Worm (Caenorhabditis elegans) whole organism, midembryonic: ENCODE measurements around the gene F58G1.3.

Source experiments
- T22C8.4 ChIP-seq: fragments of 200-800 bp; sonication (Bioruptor generic); IDR thresholded peaks from 2 replicates; pipeline ENCODE4 v1.3.6; 2022; ENCODE audit warnings: missing genetic modification characterization, missing compliant biosample characterization
- cog-1 ChIP-seq: sonication (generic microtip); optimal IDR thresholded peaks from 2 replicates; lab custom pipeline; 2016; ENCODE audit warnings: missing genetic modification characterization, missing compliant biosample characterization
- flt-1 ChIP-seq: fragments of 200-800 bp; sonication (Bioruptor generic); IDR thresholded peaks from 2 replicates; pipeline ENCODE4 v1.3.6; 2022; ENCODE audit warnings: missing genetic modification characterization, missing compliant biosample characterization
- klf-2 ChIP-seq: fragments of 200-800 bp; sonication (Bioruptor generic); conservative IDR thresholded peaks from 2 replicates; pipeline ENCODE4 v1.3.6; 2022; ENCODE audit warnings: missing genetic modification reagents, missing genetic modification characterization, missing compliant biosample characterization
- med-1 ChIP-seq: sonication (generic microtip); optimal IDR thresholded peaks from 2 replicates; lab custom pipeline; 2017; ENCODE audit warnings: missing genetic modification characterization, mild to moderate bottlenecking, missing compliant biosample characterization, antibody characterized with exemption, missing genetic modification reagents; ENCODE audit not compliant: insufficient read depth
- ref-1 ChIP-seq: fragments of 200-800 bp; sonication (Bioruptor generic); conservative IDR thresholded peaks from 2 replicates; pipeline ENCODE4 v1.3.6; 2022; ENCODE audit warnings: missing genetic modification reagents, missing genetic modification characterization, missing compliant biosample characterization
- tab-1 ChIP-seq: fragments of 200-800 bp; sonication (Bioruptor generic); IDR thresholded peaks from 2 replicates; pipeline ENCODE4 v1.3.6; 2022; ENCODE audit warnings: missing genetic modification characterization, missing compliant biosample characterization
- ztf-23 ChIP-seq: fragments of 200-800 bp; sonication (Bioruptor generic); IDR thresholded peaks from 2 replicates; pipeline ENCODE4 v1.3.6; 2022; ENCODE audit warnings: missing genetic modification reagents, missing genetic modification characterization, missing compliant biosample characterization
- ztf-29 ChIP-seq: fragments of 200-800 bp; sonication (Bioruptor generic); IDR thresholded peaks from 2 replicates; pipeline ENCODE4 v1.3.6; 2022; ENCODE audit warnings: missing genetic modification reagents, missing genetic modification characterization, missing compliant biosample characterization

The F58G1.3 gene

ce11 chrII:12928241-12928640 is at the start of gene F58G1.3:
F58G1.3 (minus strand) TSS chrII:12928341.
- no peak for TF ChIP-seq ref-1 (GFP tag; lab: Robert Waterston, UW)
- TF ChIP-seq med-1 (GFP tag; lab: Kevin White, UChicago), result no peak
- no peak for TF ChIP-seq klf-2 (GFP tag; lab: Robert Waterston, UW)
- TF ChIP-seq cog-1, result no peak
- TF ChIP-seq ztf-29 (GFP tag; lab: Robert Waterston, UW), result no peak

ce11 chrII:12969622-12970021 is 41.5 kb upstream of the F58G1.3 start, which contains the start of gene Y38F1A.4:
Y38F1A.4 (minus strand) TSS chrII:12969722.
- TF ChIP-seq T22C8.4 (no peak), flt-1 (GFP tag; lab: Robert Waterston, UW) (no peak), ztf-23 (GFP tag; lab: Robert Waterston, UW) (no peak), cog-1 (no peak), tab-1 (GFP tag; lab: Robert Waterston, UW) (no peak), ztf-29 (GFP tag; lab: Robert Waterston, UW) (no peak), med-1 (GFP tag; lab: Kevin White, UChicago) (no peak), klf-2 (GFP tag; lab: Robert Waterston, UW) (no peak), ref-1 (GFP tag; lab: Robert Waterston, UW) (no peak)

ce11 chrII:12968448-12968969 is 40.4 kb upstream of the F58G1.3 start:
- TF ChIP-seq ztf-29 (GFP tag; lab: Robert Waterston, UW), result no peak
- TF ChIP-seq ref-1 (GFP tag; lab: Robert Waterston, UW), result no peak
- TF ChIP-seq T22C8.4, result no peak
- TF ChIP-seq ztf-23 (GFP tag; lab: Robert Waterston, UW), result no peak
- TF ChIP-seq tab-1 (GFP tag; lab: Robert Waterston, UW), result no peak
- no peak for TF ChIP-seq med-1 (GFP tag; lab: Kevin White, UChicago)
- no peak for TF ChIP-seq klf-2 (GFP tag; lab: Robert Waterston, UW)
- TF ChIP-seq cog-1, result no peak
- TF ChIP-seq flt-1 (GFP tag; lab: Robert Waterston, UW), result no peak

ce11 chrII:12966274-12966673 is 38.1 kb upstream of the F58G1.3 start:
- no peak for TF ChIP-seq cog-1
- TF ChIP-seq med-1 (GFP tag; lab: Kevin White, UChicago), result no peak
- TF ChIP-seq ztf-23 (GFP tag; lab: Robert Waterston, UW), result no peak
- no peak for TF ChIP-seq ztf-29 (GFP tag; lab: Robert Waterston, UW)
- no peak for TF ChIP-seq T22C8.4
- no peak for TF ChIP-seq flt-1 (GFP tag; lab: Robert Waterston, UW)
- no peak for TF ChIP-seq ref-1 (GFP tag; lab: Robert Waterston, UW)
- TF ChIP-seq klf-2 (GFP tag; lab: Robert Waterston, UW), result no peak
- TF ChIP-seq tab-1 (GFP tag; lab: Robert Waterston, UW), result no peak

ce11 chrII:12965589-12965988 is 37.4 kb upstream of the F58G1.3 start:
- TF ChIP-seq cog-1 (no peak), tab-1 (GFP tag; lab: Robert Waterston, UW) (no peak), ref-1 (GFP tag; lab: Robert Waterston, UW) (no peak), T22C8.4 (no peak), med-1 (GFP tag; lab: Kevin White, UChicago) (no peak), ztf-29 (GFP tag; lab: Robert Waterston, UW) (no peak), ztf-23 (GFP tag; lab: Robert Waterston, UW) (no peak), flt-1 (GFP tag; lab: Robert Waterston, UW) (no peak), klf-2 (GFP tag; lab: Robert Waterston, UW) (no peak)

- TF ChIP-seq ztf-29 (GFP tag; lab: Robert Waterston, UW) (no peak), med-1 (GFP tag; lab: Kevin White, UChicago) (no peak), flt-1 (GFP tag; lab: Robert Waterston, UW) (no peak), tab-1 (GFP tag; lab: Robert Waterston, UW) (no peak), ref-1 (GFP tag; lab: Robert Waterston, UW) (no peak), klf-2 (GFP tag; lab: Robert Waterston, UW) (no peak), cog-1 (no peak), ztf-23 (GFP tag; lab: Robert Waterston, UW) (no peak), T22C8.4 (no peak)
Measured at ce11 chrII:12965538-12965588, 37.2 kb upstream of the F58G1.3 start, which contains the start of gene ptr-18. ptr-18 (plus strand) TSS chrII:12965546.

ce11 chrII:12965138-12965537 is 37.0 kb upstream of the F58G1.3 start:
- no peak for TF ChIP-seq ztf-23 (GFP tag; lab: Robert Waterston, UW)
- TF ChIP-seq flt-1 (GFP tag; lab: Robert Waterston, UW), result no peak
- no peak for TF ChIP-seq cog-1
- TF ChIP-seq T22C8.4, result no peak
- TF ChIP-seq tab-1 (GFP tag; lab: Robert Waterston, UW), result no peak

- TF ChIP-seq tab-1 (GFP tag; lab: Robert Waterston, UW) (no peak), klf-2 (GFP tag; lab: Robert Waterston, UW) (no peak)
Measured at ce11 chrII:12961743-12962142, 33.6 kb upstream of the F58G1.3 start.

- no peak for TF ChIP-seq cog-1
- TF ChIP-seq ztf-23 (GFP tag; lab: Robert Waterston, UW), result no peak
- TF ChIP-seq klf-2 (GFP tag; lab: Robert Waterston, UW), result no peak
- no peak for TF ChIP-seq med-1 (GFP tag; lab: Kevin White, UChicago)
- TF ChIP-seq tab-1 (GFP tag; lab: Robert Waterston, UW), result no peak
- no peak for TF ChIP-seq flt-1 (GFP tag; lab: Robert Waterston, UW)
- no peak for TF ChIP-seq T22C8.4
- no peak for TF ChIP-seq ztf-29 (GFP tag; lab: Robert Waterston, UW)
- no peak for TF ChIP-seq ref-1 (GFP tag; lab: Robert Waterston, UW)
Measured at ce11 chrII:12961293-12961692, 33.2 kb upstream of the F58G1.3 start.

ce11 chrII:12960206-12960605 is 32.1 kb upstream of the F58G1.3 start:
- TF ChIP-seq T22C8.4 (no peak), cog-1 (no peak), klf-2 (GFP tag; lab: Robert Waterston, UW) (no peak), tab-1 (GFP tag; lab: Robert Waterston, UW) (no peak), ref-1 (GFP tag; lab: Robert Waterston, UW) (no peak), flt-1 (GFP tag; lab: Robert Waterston, UW) (no peak), med-1 (GFP tag; lab: Kevin White, UChicago) (no peak), ztf-23 (GFP tag; lab: Robert Waterston, UW) (no peak), ztf-29 (GFP tag; lab: Robert Waterston, UW) (no peak)
